Fruit fly (Drosophila melanogaster) whole organism, embryonic: Measurements from ENCODE around the gene Rpp20.

Experiments used
- Antp ChIP-seq: fragments of 200-800 bp; sonication (Bioruptor generic); optimal IDR thresholded peaks from 3 replicates; lab custom pipeline; 2016; ENCODE audit warnings: missing biosample characterization, missing genetic modification characterization
- Blimp-1 ChIP-seq: fragments of 200-800 bp; sonication (Bioruptor generic); optimal IDR thresholded peaks from 3 replicates; lab custom pipeline; 2018; ENCODE audit warnings: missing biosample characterization, missing genetic modification characterization, mild to moderate bottlenecking, moderate library complexity, missing genetic modification reagents
- CG10209 ChIP-seq: fragments of 200-800 bp; sonication (Bioruptor generic); optimal IDR thresholded peaks from 3 replicates; lab custom pipeline; 2017; ENCODE audit warnings: missing biosample characterization, mild to moderate bottlenecking, missing genetic modification characterization, missing genetic modification reagents
- CG11093 ChIP-seq: fragments of 200-800 bp; sonication (Bioruptor generic); IDR thresholded peaks from 3 replicates; pipeline ENCODE4 v1.3.6; 2022; ENCODE audit warnings: missing biosample characterization, missing genetic modification characterization
- CG13775 ChIP-seq: fragments of 200-800 bp; sonication (Bioruptor generic); optimal IDR thresholded peaks from 3 replicates; lab custom pipeline; 2017; ENCODE audit warnings: missing biosample characterization, mild to moderate bottlenecking, missing genetic modification characterization
- CG14667 ChIP-seq: fragments of 200-800 bp; sonication (Bioruptor generic); IDR thresholded peaks from 2 replicates; pipeline ENCODE4 v1.3.6; 2022; ENCODE audit warnings: missing biosample characterization, missing genetic modification characterization
- CG15073 ChIP-seq: fragments of 200-800 bp; sonication (Bioruptor generic); optimal IDR thresholded peaks from 2 replicates; lab custom pipeline; 2016; ENCODE audit warnings: missing biosample characterization, missing genetic modification characterization
- CG15269 ChIP-seq: fragments of 200-800 bp; sonication (Bioruptor generic); optimal IDR thresholded peaks from 2 replicates; lab custom pipeline; 2018; ENCODE audit warnings: missing biosample characterization, mild to moderate bottlenecking, missing genetic modification characterization, moderate library complexity
- CG15514 ChIP-seq: fragments of 200-800 bp; sonication (Bioruptor generic); optimal IDR thresholded peaks from 3 replicates; lab custom pipeline; 2017; ENCODE audit warnings: missing biosample characterization, missing genetic modification characterization, mild to moderate bottlenecking, moderate library complexity, missing genetic modification reagents
- CG15601 ChIP-seq: fragments of 200-800 bp; sonication (Bioruptor generic); optimal IDR thresholded peaks from 3 replicates; lab custom pipeline; 2019; ENCODE audit warnings: missing biosample characterization, mild to moderate bottlenecking, missing genetic modification characterization, moderate library complexity
- CG17361 ChIP-seq: fragments of 200-800 bp; sonication (Bioruptor generic); IDR thresholded peaks from 3 replicates; pipeline ENCODE4 v1.3.6; 2022; ENCODE audit warnings: missing biosample characterization, missing genetic modification characterization
- CG17612 ChIP-seq: fragments of 200-800 bp; sonication (Bioruptor generic); IDR thresholded peaks from 2 replicates; pipeline ENCODE4 v1.3.6; 2022; ENCODE audit warnings: missing biosample characterization, missing genetic modification characterization
- CG2199 ChIP-seq: fragments of 200-800 bp; sonication (Bioruptor generic); IDR thresholded peaks from 3 replicates; pipeline ENCODE4 v1.3.6; 2022; ENCODE audit warnings: missing biosample characterization, missing genetic modification characterization
- CG30403 ChIP-seq: fragments of 200-800 bp; sonication (Bioruptor generic); optimal IDR thresholded peaks from 3 replicates; lab custom pipeline; 2016; ENCODE audit warnings: missing biosample characterization, missing genetic modification characterization
- CG31388 ChIP-seq: fragments of 200-800 bp; sonication (Bioruptor generic); optimal IDR thresholded peaks from 2 replicates; lab custom pipeline; 2016; ENCODE audit warnings: missing biosample characterization, missing genetic modification characterization
- CG31441 ChIP-seq: fragments of 200-800 bp; sonication (Bioruptor generic); IDR thresholded peaks from 2 replicates; pipeline ENCODE4 v1.3.6; 2022; ENCODE audit warnings: missing biosample characterization, missing genetic modification characterization
- CG3407 ChIP-seq: fragments of 200-800 bp; sonication (Bioruptor generic); optimal IDR thresholded peaks from 2 replicates; lab custom pipeline; 2018; ENCODE audit warnings: missing biosample characterization, mild to moderate bottlenecking, missing genetic modification characterization
- CG3838 ChIP-seq: fragments of 200-800 bp; sonication (Bioruptor generic); optimal IDR thresholded peaks from 3 replicates; lab custom pipeline; 2016; ENCODE audit warnings: missing biosample characterization, missing genetic modification characterization
- CG4360 ChIP-seq: fragments of 200-800 bp; sonication (Bioruptor generic); IDR thresholded peaks from 2 replicates; pipeline ENCODE4 v1.3.6; 2022; ENCODE audit warnings: missing biosample characterization, missing genetic modification characterization
- CG4854 ChIP-seq: fragments of 200-800 bp; sonication (Bioruptor generic); optimal IDR thresholded peaks from 2 replicates; lab custom pipeline; 2016; ENCODE audit warnings: missing biosample characterization, missing genetic modification characterization, inconsistent platforms
- CG5180 ChIP-seq: fragments of 200-800 bp; sonication (Bioruptor generic); optimal IDR thresholded peaks from 3 replicates; lab custom pipeline; 2017; ENCODE audit warnings: missing biosample characterization, missing genetic modification characterization, mild to moderate bottlenecking, moderate library complexity, missing genetic modification reagents
- CG5953 ChIP-seq: fragments of 200-800 bp; sonication (Bioruptor generic); IDR thresholded peaks from 2 replicates; pipeline ENCODE4 v1.3.6; 2022; ENCODE audit warnings: missing biosample characterization, missing genetic modification characterization
- CG6765 ChIP-seq: fragments of 200-800 bp; sonication (Bioruptor generic); optimal IDR thresholded peaks from 3 replicates; lab custom pipeline; 2017; ENCODE audit warnings: missing biosample characterization, mild to moderate bottlenecking, missing genetic modification characterization
- CG7271 ChIP-seq: fragments of 200-800 bp; sonication (Bioruptor generic); optimal IDR thresholded peaks from 2 replicates; lab custom pipeline; 2018; ENCODE audit warnings: missing biosample characterization, mild to moderate bottlenecking, missing genetic modification characterization, moderate library complexity
- CG7556 ChIP-seq: fragments of 200-800 bp; sonication (Bioruptor generic); optimal IDR thresholded peaks from 2 replicates; lab custom pipeline; 2017; ENCODE audit warnings: missing biosample characterization, mild to moderate bottlenecking, missing genetic modification characterization
- CG7963 ChIP-seq: fragments of 200-800 bp; sonication (Bioruptor generic); IDR thresholded peaks from 3 replicates; pipeline ENCODE4 v1.3.6; 2022; ENCODE audit warnings: missing biosample characterization, missing genetic modification characterization; ENCODE audit not compliant: partially characterized antibody
- CG8089 ChIP-seq: fragments of 200-800 bp; sonication (Bioruptor generic); optimal IDR thresholded peaks from 3 replicates; lab custom pipeline; 2016; ENCODE audit warnings: missing biosample characterization, missing genetic modification characterization
- Camta ChIP-seq: fragments of 200-800 bp; sonication (Bioruptor generic); optimal IDR thresholded peaks from 2 replicates; lab custom pipeline; 2016; ENCODE audit warnings: missing biosample characterization, missing genetic modification characterization
- Chrac-16 ChIP-seq: fragments of 200-800 bp; sonication (Bioruptor generic); optimal IDR thresholded peaks from 3 replicates; lab custom pipeline; 2016; ENCODE audit warnings: missing biosample characterization, missing genetic modification characterization
- Deaf1 ChIP-seq: fragments of 200-800 bp; optimal IDR thresholded peaks from 3 replicates; lab custom pipeline; 2019; ENCODE audit warnings: missing biosample characterization, mild to moderate bottlenecking, missing genetic modification characterization, moderate library complexity
- Eip74EF ChIP-seq, 2 experiments: fragments of 200-800 bp in 1 of 2; fragments of >200 bp in 1 of 2; sonication (Bioruptor generic) in 1 of 2; optimal IDR thresholded peaks; 2 replicates each; lab custom pipeline; 2017 to 2019; ENCODE audit warnings: missing biosample characterization in 2 of 2, missing genetic modification characterization in 2 of 2, mild to moderate bottlenecking in 1 of 2, moderate library complexity in 1 of 2
- Ets97D ChIP-seq: fragments of 200-800 bp; sonication (Bioruptor generic); optimal IDR thresholded peaks from 3 replicates; lab custom pipeline; 2016; ENCODE audit warnings: missing biosample characterization, missing genetic modification characterization
- H2.0 ChIP-seq: fragments of 200-800 bp; sonication (Bioruptor generic); IDR thresholded peaks from 2 replicates; pipeline ENCODE4 v1.3.6; 2022; ENCODE audit warnings: missing biosample characterization, missing genetic modification characterization
- Mes4 ChIP-seq: fragments of 200-800 bp; sonication (Bioruptor generic); optimal IDR thresholded peaks from 2 replicates; lab custom pipeline; 2016; ENCODE audit warnings: missing biosample characterization, missing genetic modification characterization
- Oaz ChIP-seq: fragments of 200-800 bp; sonication (Bioruptor generic); IDR thresholded peaks from 2 replicates; pipeline ENCODE4 v1.3.6; 2022; ENCODE audit warnings: missing biosample characterization, missing genetic modification characterization
- Usf ChIP-seq: fragments of 200-800 bp; sonication (Bioruptor generic); optimal IDR thresholded peaks from 2 replicates; lab custom pipeline; 2017; ENCODE audit warnings: missing genotype, missing biosample characterization, missing genetic modification characterization
- ab ChIP-seq: fragments of 200-800 bp; sonication (Bioruptor generic); optimal IDR thresholded peaks from 2 replicates; lab custom pipeline; 2016; ENCODE audit warnings: missing biosample characterization, missing genetic modification characterization
- caup ChIP-seq: fragments of 200-800 bp; sonication (Bioruptor generic); optimal IDR thresholded peaks from 3 replicates; lab custom pipeline; 2017; ENCODE audit warnings: missing biosample characterization, mild to moderate bottlenecking, missing genetic modification characterization, moderate library complexity; ENCODE audit not compliant: severe bottlenecking
- emc ChIP-seq: fragments of 200-800 bp; sonication (Bioruptor generic); optimal IDR thresholded peaks from 2 replicates; lab custom pipeline; 2016; ENCODE audit warnings: missing biosample characterization, missing genetic modification characterization
- gce ChIP-seq: fragments of 200-800 bp; sonication (Bioruptor generic); IDR thresholded peaks from 3 replicates; pipeline ENCODE4 v1.3.6; 2022; ENCODE audit warnings: missing biosample characterization, missing genetic modification characterization
- gsb-n ChIP-seq: fragments of 200-800 bp; sonication (Bioruptor generic); optimal IDR thresholded peaks from 3 replicates; lab custom pipeline; 2018; ENCODE audit warnings: missing biosample characterization, mild to moderate bottlenecking, missing genetic modification characterization
- nerfin-1 ChIP-seq: fragments of 200-800 bp; sonication (Bioruptor generic); optimal IDR thresholded peaks from 3 replicates; lab custom pipeline; 2019; ENCODE audit warnings: missing biosample characterization, mild to moderate bottlenecking, missing genetic modification characterization, moderate library complexity
- rib ChIP-seq: fragments of 200-800 bp; sonication (Bioruptor generic); IDR thresholded peaks from 2 replicates; pipeline ENCODE4 v1.3.6; 2022; ENCODE audit warnings: missing biosample characterization, missing genetic modification characterization
- row ChIP-seq: fragments of 200-800 bp; sonication (Bioruptor generic); IDR thresholded peaks from 3 replicates; pipeline ENCODE4 v1.3.6; 2022; ENCODE audit warnings: missing biosample characterization, missing genetic modification characterization
- scrt ChIP-seq: fragments of 200-800 bp; sonication (Bioruptor generic); optimal IDR thresholded peaks from 2 replicates; lab custom pipeline; 2018; ENCODE audit warnings: missing biosample characterization, mild to moderate bottlenecking, missing genetic modification characterization, moderate library complexity
- sens ChIP-seq: fragments of 200-800 bp; sonication (Bioruptor generic); peaks from one replicate; lab custom pipeline; 2016; ENCODE audit warnings: missing biosample characterization, missing genetic modification characterization
- stwl ChIP-seq: fragments of 200-800 bp; sonication (Bioruptor generic); optimal IDR thresholded peaks from 3 replicates; lab custom pipeline; 2018; ENCODE audit warnings: missing biosample characterization, mild to moderate bottlenecking, missing genetic modification characterization, moderate library complexity
- twi ChIP-seq: fragments of 200-800 bp; optimal IDR thresholded peaks from 2 replicates; lab custom pipeline; 2019; ENCODE audit warnings: missing biosample characterization, mild to moderate bottlenecking, missing genetic modification characterization, moderate library complexity
- wdn ChIP-seq: fragments of 200-800 bp; sonication (Bioruptor generic); IDR thresholded peaks from 2 replicates; pipeline ENCODE4 v1.3.6; 2022; ENCODE audit warnings: missing biosample characterization, missing genetic modification characterization
- zfh1 ChIP-seq: fragments of 200-800 bp; sonication (Bioruptor generic); IDR thresholded peaks from 3 replicates; pipeline ENCODE4 v1.3.6; 2022; ENCODE audit warnings: missing biosample characterization, missing genetic modification characterization

Rpp20 gene

dm6 chrX:19765490-19766212 lies 21.4 kb downstream of the Rpp20 start (continued):
- no peak for TF ChIP-seq twi (tag; lab: Kevin White, UChicago)
- TF ChIP-seq Mes4, result no peak
- TF ChIP-seq H2.0 (GFP tag; lab: Robert Waterston, UW), result no peak
- no peak for TF ChIP-seq CG14667 (GFP tag; lab: Robert Waterston, UW)
- no peak for TF ChIP-seq Eip74EF (GFP tag; optimal IDR thresholded peaks at IDR 0.05; lab: Kevin White, UChicago)
- no peak for TF ChIP-seq CG7556 (GFP tag; lab: Kevin White, UChicago)
- no peak for TF ChIP-seq caup (GFP tag; lab: Kevin White, UChicago)
- no peak for TF ChIP-seq CG4854 (GFP tag; lab: Kevin White, UChicago)
- no peak for TF ChIP-seq Antp
- no peak for TF ChIP-seq CG3407 (GFP tag; lab: Kevin White, UChicago)
- no peak for TF ChIP-seq Blimp-1 (GFP tag; lab: Kevin White, UChicago)
- TF ChIP-seq sens, result no peak
- no peak for TF ChIP-seq Ets97D
- no peak for TF ChIP-seq Deaf1 (tag; lab: Kevin White, UChicago)
- no peak for TF ChIP-seq CG7271
- TF ChIP-seq stwl (tag; lab: Kevin White, UChicago), result no peak
- no peak for TF ChIP-seq wdn (GFP tag; lab: Robert Waterston, UW)
- TF ChIP-seq CG31441 (GFP tag; lab: Robert Waterston, UW), result 0 out of 2 replicates have a peak, but pooled peaks have one; percentile 16
- TF ChIP-seq Chrac-16 (GFP tag; lab: Kevin White, UChicago), result no peak
- TF ChIP-seq CG4360 (GFP tag; lab: Robert Waterston, UW), result no peak
- TF ChIP-seq CG30403 (GFP tag; lab: Kevin White, UChicago), result no peak
- TF ChIP-seq CG3838 (GFP tag; lab: Kevin White, UChicago), result no peak
- no peak for TF ChIP-seq CG15073
- no peak for TF ChIP-seq zfh1
- TF ChIP-seq emc (GFP tag; lab: Kevin White, UChicago), result no peak
- TF ChIP-seq CG15601 (tag; lab: Kevin White, UChicago), result no peak
- no peak for TF ChIP-seq row (GFP tag; lab: Robert Waterston, UW)
- no peak for TF ChIP-seq CG6765 (GFP tag; lab: Kevin White, UChicago)
- peak; percentile 19 for TF ChIP-seq scrt (GFP tag; lab: Kevin White, UChicago)
- TF ChIP-seq CG11093 (GFP tag; lab: Robert Waterston, UW), result no peak
- no peak for TF ChIP-seq rib (GFP tag; lab: Robert Waterston, UW)
- no peak for TF ChIP-seq gce (GFP tag; lab: Robert Waterston, UW)
- TF ChIP-seq CG15269, result no peak
- peak; percentile 15 for TF ChIP-seq CG13775 (GFP tag; lab: Kevin White, UChicago)
- TF ChIP-seq CG2199 (GFP tag; lab: Robert Waterston, UW), result 0 out of 3 replicates have a peak, but pooled peaks have one; percentile 68
- no peak for TF ChIP-seq Oaz
- peak; percentile 56; the same call in 2 of the 3 replicates for TF ChIP-seq CG17361 (GFP tag; lab: Robert Waterston, UW)
- TF ChIP-seq ab (GFP tag; lab: Kevin White, UChicago), result no peak
- TF ChIP-seq CG31388 (GFP tag; lab: Kevin White, UChicago), result no peak
- no peak for TF ChIP-seq CG15514 (GFP tag; lab: Kevin White, UChicago)
- peak; percentile 13 for TF ChIP-seq gsb-n
- no peak for TF ChIP-seq CG8089
- TF ChIP-seq CG17612, result no peak
- no peak for TF ChIP-seq CG10209
- no peak for TF ChIP-seq Camta (GFP tag; lab: Kevin White, UChicago)
- TF ChIP-seq CG5180 (GFP tag; lab: Kevin White, UChicago), result no peak
- no peak for TF ChIP-seq nerfin-1 (tag; lab: Kevin White, UChicago)
- no peak for TF ChIP-seq Usf (GFP tag; lab: Kevin White, UChicago)
- TF ChIP-seq CG7963, result no peak
- no peak for TF ChIP-seq CG5953 (GFP tag; lab: Robert Waterston, UW)
